Worm (Caenorhabditis elegans): ENCODE data around the gene acr-20.

acr-20 gene

DNA sequence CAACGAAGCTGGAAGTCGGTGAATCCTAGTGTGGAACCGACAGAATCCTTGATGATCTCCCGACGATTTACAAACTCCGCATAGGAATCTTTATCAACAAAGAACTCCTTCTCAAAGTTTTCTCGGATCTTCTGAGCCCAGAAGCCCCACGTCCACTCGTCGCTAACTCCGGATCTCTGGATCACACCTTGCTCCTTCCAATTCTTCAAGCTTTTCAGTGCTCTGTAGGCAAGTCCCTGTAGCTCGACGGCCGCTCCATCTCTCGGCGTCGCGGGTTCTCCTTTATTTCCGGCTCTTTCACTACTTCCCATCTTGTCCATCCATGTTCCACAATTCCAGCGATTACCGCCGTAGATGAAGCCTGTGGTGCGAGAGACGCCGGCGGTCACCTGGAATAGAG, 26.3 kb downstream of the acr-20 start:
- no peak for TF ChIP-seq nhr-11 (tag; optimal IDR thresholded peaks at IDR 0.05)
- TF ChIP-seq peb-1 (tag; optimal IDR thresholded peaks at IDR 0.05) = no peak
- no peak for TF ChIP-seq lin-11 (tag; optimal IDR thresholded peaks at IDR 0.05)
- TF ChIP-seq unc-39 (tag; optimal IDR thresholded peaks at IDR 0.05) = no peak
- TF ChIP-seq lin-39 (tag; optimal IDR thresholded peaks at IDR 0.05) = no peak
- no peak for TF ChIP-seq nhr-6 (tag; optimal IDR thresholded peaks at IDR 0.05)
- TF ChIP-seq nhr-129 (tag; optimal IDR thresholded peaks at IDR 0.05) = no peak
- TF ChIP-seq Y55F3AM.14 (GFP tag; optimal IDR thresholded peaks at IDR 0.05) = no peak
- TF ChIP-seq nhr-25 (tag; optimal IDR thresholded peaks at IDR 0.05) = no peak
- TF ChIP-seq unc-62 (GFP tag; optimal IDR thresholded peaks at IDR 0.05) = no peak
- no peak for TF ChIP-seq nhr-12 (tag; optimal IDR thresholded peaks at IDR 0.05)
- TF ChIP-seq ZK546.5 (tag; optimal IDR thresholded peaks at IDR 0.05) = no peak
- TF ChIP-seq blmp-1 (tag; optimal IDR thresholded peaks at IDR 0.05; ENCODE audit: insufficient read depth) = no peak
- TF ChIP-seq crh-2 (tag; optimal IDR thresholded peaks at IDR 0.05) = no peak
- TF ChIP-seq ztf-1 (GFP tag; conservative IDR thresholded peaks at IDR 0.05) = no peak
- TF ChIP-seq mdl-1 (tag; optimal IDR thresholded peaks at IDR 0.05) = no peak
- no peak for TF ChIP-seq zag-1 (tag; optimal IDR thresholded peaks at IDR 0.05)
- TF ChIP-seq fos-1 (tag; optimal IDR thresholded peaks at IDR 0.05) = no peak
- no peak for TF ChIP-seq nhr-237 (tag; optimal IDR thresholded peaks at IDR 0.05)

DNA sequence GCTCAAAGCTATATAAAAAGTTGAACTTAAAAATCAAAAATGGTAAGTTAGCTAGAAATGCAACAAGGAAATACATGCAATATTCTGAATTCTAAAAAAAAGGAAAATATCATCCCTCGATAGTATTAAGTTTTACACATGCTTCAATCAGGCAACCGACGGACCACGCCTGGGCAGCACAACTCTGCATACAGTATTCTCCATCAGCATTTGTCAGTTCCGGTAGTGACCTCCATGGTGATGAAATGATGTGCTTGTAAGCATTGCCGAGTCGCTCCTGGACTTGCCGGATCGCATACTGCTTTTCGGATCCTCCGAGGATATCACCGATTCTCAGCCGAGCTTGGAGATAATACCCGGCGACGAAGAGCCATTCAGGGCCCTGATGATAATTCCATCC, 26.9 kb downstream of the acr-20 start:
- TF ChIP-seq lsy-2 (tag; optimal IDR thresholded peaks at IDR 0.05) (peak in 1 of 2 experiments; percentile 15), Y55F3AM.14 (GFP tag; optimal IDR thresholded peaks at IDR 0.05) (no peak)

DNA sequence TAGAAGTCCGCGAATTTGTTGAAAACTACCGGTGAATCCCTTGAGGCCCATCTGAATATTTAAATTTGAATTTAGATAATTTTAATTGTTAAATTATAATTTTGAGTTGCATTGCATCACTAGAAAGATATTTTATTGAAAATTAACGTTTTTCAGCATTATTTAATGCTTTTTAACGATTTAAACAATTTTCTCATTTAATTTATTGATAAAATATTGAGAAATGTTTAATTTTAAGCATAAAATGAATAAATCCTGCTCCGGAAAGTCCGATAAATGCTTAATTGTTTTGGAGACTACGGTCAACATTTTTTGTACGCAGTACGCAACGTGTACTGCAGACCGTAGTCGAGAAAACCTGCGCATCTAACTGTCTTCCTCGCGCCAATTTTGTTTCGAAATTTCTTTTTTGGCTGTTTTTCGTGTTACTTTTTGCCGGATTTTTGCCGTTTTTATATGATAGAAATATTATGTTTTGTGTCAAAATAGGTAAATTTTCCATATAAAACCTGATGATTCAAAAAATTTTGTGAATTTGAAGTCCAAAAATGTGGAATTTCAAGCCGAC, 28.3 kb downstream of the acr-20 start, which contains the start of the genes Y54G11A.17, lin-7 and elof-1:
Y54G11A.17 (minus strand) TSS at position 51 of the 568 bp plus-strand sequence.
lin-7 (minus strand) TSS at position 51 of the 568 bp plus-strand sequence.
elof-1 (plus strand) TSS at position 383 of the 568 bp plus-strand sequence.
- TF ChIP-seq gmeb-1 (tag; optimal IDR thresholded peaks at IDR 0.05) = peak; percentile 80
- peak; percentile 91 for TF ChIP-seq crh-2 (tag; optimal IDR thresholded peaks at IDR 0.05)
- TF ChIP-seq ztf-1 (GFP tag; conservative IDR thresholded peaks at IDR 0.05) = no peak
- no peak for TF ChIP-seq dmd-4 (tag; optimal IDR thresholded peaks at IDR 0.05)
- peak; percentile 49 for TF ChIP-seq nhr-77 (tag; optimal IDR thresholded peaks at IDR 0.05)
- TF ChIP-seq ceh-16 (tag; optimal IDR thresholded peaks at IDR 0.05) = no peak
- peak; percentile 94 for TF ChIP-seq ZK546.5 (tag; optimal IDR thresholded peaks at IDR 0.05)
- TF ChIP-seq zag-1 (tag; optimal IDR thresholded peaks at IDR 0.05) = peak; percentile 48
- TF ChIP-seq lin-13 (GFP tag; optimal IDR thresholded peaks at IDR 0.05) = peak; percentile 87
- TF ChIP-seq nhr-12 (tag; optimal IDR thresholded peaks at IDR 0.05) = no peak
- TF ChIP-seq R02D3.7 (tag; optimal IDR thresholded peaks at IDR 0.05) = no peak
- peak; percentile 2 for TF ChIP-seq Y55F3AM.14 (GFP tag; optimal IDR thresholded peaks at IDR 0.05)
- TF ChIP-seq ztf-4 (tag; optimal IDR thresholded peaks at IDR 0.05) = peak; percentile 70
- TF ChIP-seq mbf-1 (tag; optimal IDR thresholded peaks at IDR 0.05) = no peak
- TF ChIP-seq sma-3 (GFP tag; optimal IDR thresholded peaks at IDR 0.05) = peak; percentile 83
- no peak for TF ChIP-seq ztf-11 (tag; optimal IDR thresholded peaks at IDR 0.05)
- no peak for TF ChIP-seq elt-3 (tag; optimal IDR thresholded peaks at IDR 0.05)
- TF ChIP-seq elt-1 (tag; optimal IDR thresholded peaks at IDR 0.05) = no peak
- TF ChIP-seq nhr-6 (tag; optimal IDR thresholded peaks at IDR 0.05) = peak; percentile 61
- peak in 1 of 2 experiments; percentile 30 for TF ChIP-seq mdl-1 (tag; optimal IDR thresholded peaks at IDR 0.05)
- TF ChIP-seq nhr-129 (tag; optimal IDR thresholded peaks at IDR 0.05) = peak; percentile 94
- peak; percentile 95 for TF ChIP-seq lin-11 (tag; optimal IDR thresholded peaks at IDR 0.05)
- TF ChIP-seq C34F6.9 (tag; optimal IDR thresholded peaks at IDR 0.05) = peak; percentile 96
- TF ChIP-seq unc-55 (GFP tag; optimal IDR thresholded peaks at IDR 0.05) = peak; percentile 98
- TF ChIP-seq unc-62 (GFP tag; optimal IDR thresholded peaks at IDR 0.05) = no peak
- peak; percentile 66 for TF ChIP-seq F13H6.1 (tag; optimal IDR thresholded peaks at IDR 0.05)
- no peak for TF ChIP-seq lin-39 (tag; optimal IDR thresholded peaks at IDR 0.05)
- TF ChIP-seq peb-1 (tag; optimal IDR thresholded peaks at IDR 0.05) = no peak
- no peak for TF ChIP-seq aly-2 (tag; optimal IDR thresholded peaks at IDR 0.05)
- TF ChIP-seq mab-5 (tag; optimal IDR thresholded peaks at IDR 0.05) = peak; percentile 36
- TF ChIP-seq skn-1 (tag; optimal IDR thresholded peaks at IDR 0.05) = peak; percentile 3
- TF ChIP-seq lsy-2 (tag; optimal IDR thresholded peaks at IDR 0.05) = peak; percentile 99 to 100
- no peak for TF ChIP-seq alr-1 (tag; optimal IDR thresholded peaks at IDR 0.05)
- TF ChIP-seq blmp-1 (tag; optimal IDR thresholded peaks at IDR 0.05; ENCODE audit: insufficient read depth) = peak; percentile 14
- TF ChIP-seq egl-27 (tag; optimal IDR thresholded peaks at IDR 0.05) = peak; percentile 68
- TF ChIP-seq nhr-10 (tag; optimal IDR thresholded peaks at IDR 0.05) = no peak
- TF ChIP-seq nhr-237 (tag; optimal IDR thresholded peaks at IDR 0.05) = no peak
- peak; percentile 76 for TF ChIP-seq fos-1 (tag; optimal IDR thresholded peaks at IDR 0.05)
- TF ChIP-seq unc-39 (tag; optimal IDR thresholded peaks at IDR 0.05) = no peak
- no peak for TF ChIP-seq nhr-23 (tag; optimal IDR thresholded peaks at IDR 0.05)
- peak; percentile 64 for TF ChIP-seq sma-9 (GFP tag; optimal IDR thresholded peaks at IDR 0.05)
- TF ChIP-seq sma-9 (tag; optimal IDR thresholded peaks at IDR 0.05) = no peak
- no peak for TF ChIP-seq nhr-11 (tag; optimal IDR thresholded peaks at IDR 0.05)
- peak; percentile 89 for TF ChIP-seq ama-1 (optimal IDR thresholded peaks at IDR 0.05)
- peak; percentile 12 for TF ChIP-seq ceh-82 (tag; optimal IDR thresholded peaks at IDR 0.05)
- TF ChIP-seq sem-4 (tag; optimal IDR thresholded peaks at IDR 0.05) = peak; percentile 54
- TF ChIP-seq nhr-25 (tag; optimal IDR thresholded peaks at IDR 0.05) = peak; percentile 70
